Worm (Caenorhabditis elegans) whole organism, L1 larva: ENCODE results near the gene ketn-1.

Source experiments
- ama-1 ChIP-seq: fragments of 150-350 bp; optimal IDR thresholded peaks from 2 replicates; lab custom pipeline; 2014
- fkh-10 ChIP-seq: sonication (generic microtip); optimal IDR thresholded peaks from 2 replicates; lab custom pipeline; 2017; ENCODE audit warnings: missing biosample characterization, missing genetic modification reagents, missing genetic modification characterization
- lin-13 ChIP-seq: fragments of 150-350 bp; optimal IDR thresholded peaks from 2 replicates; lab custom pipeline; 2014; ENCODE audit warnings: missing biosample characterization, missing genetic modification reagents, missing genetic modification characterization
- lsy-2 ChIP-seq, 2 experiments: fragments of 150-350 bp; optimal IDR thresholded peaks; 2 replicates each; lab custom pipeline; 2014; ENCODE audit warnings: missing biosample characterization in 2 of 2, missing genetic modification characterization in 2 of 2
- mdl-1 ChIP-seq, 2 experiments: fragments of 150-350 bp; optimal IDR thresholded peaks; 2 replicates each; lab custom pipeline; 2014 to 2017; ENCODE audit warnings: missing biosample characterization in 2 of 2, missing genetic modification characterization in 2 of 2, inconsistent platforms in 1 of 2
- mep-1 ChIP-seq: fragments of 150-350 bp; optimal IDR thresholded peaks from 2 replicates; lab custom pipeline; 2014; ENCODE audit warnings: missing biosample characterization, missing genetic modification characterization
- nhr-11 ChIP-seq: fragments of 150-350 bp; optimal IDR thresholded peaks from 2 replicates; lab custom pipeline; 2014; ENCODE audit warnings: missing biosample characterization, missing genetic modification characterization
- nhr-28 ChIP-seq: fragments of 150-350 bp; optimal IDR thresholded peaks from 2 replicates; lab custom pipeline; 2014; ENCODE audit warnings: missing biosample characterization, missing genetic modification characterization
- pqm-1 ChIP-seq: sonication (generic microtip); optimal IDR thresholded peaks from 3 replicates; lab custom pipeline; 2017; ENCODE audit warnings: missing biosample characterization, missing genetic modification characterization
- snpc-4 ChIP-seq: fragments of 150-350 bp; optimal IDR thresholded peaks from 2 replicates; lab custom pipeline; 2014; ENCODE audit warnings: missing biosample characterization, missing genetic modification characterization
- snu-23 ChIP-seq: sonication (generic microtip); optimal IDR thresholded peaks from 2 replicates; lab custom pipeline; 2016; ENCODE audit warnings: missing genetic modification characterization, missing compliant biosample characterization
- zag-1 ChIP-seq: fragments of 150-350 bp; optimal IDR thresholded peaks from 2 replicates; lab custom pipeline; 2014; ENCODE audit warnings: missing biosample characterization, missing genetic modification characterization
- ztf-4 ChIP-seq: fragments of 150-350 bp; optimal IDR thresholded peaks from 2 replicates; lab custom pipeline; 2014; ENCODE audit warnings: missing biosample characterization, missing genetic modification characterization

DNA sequence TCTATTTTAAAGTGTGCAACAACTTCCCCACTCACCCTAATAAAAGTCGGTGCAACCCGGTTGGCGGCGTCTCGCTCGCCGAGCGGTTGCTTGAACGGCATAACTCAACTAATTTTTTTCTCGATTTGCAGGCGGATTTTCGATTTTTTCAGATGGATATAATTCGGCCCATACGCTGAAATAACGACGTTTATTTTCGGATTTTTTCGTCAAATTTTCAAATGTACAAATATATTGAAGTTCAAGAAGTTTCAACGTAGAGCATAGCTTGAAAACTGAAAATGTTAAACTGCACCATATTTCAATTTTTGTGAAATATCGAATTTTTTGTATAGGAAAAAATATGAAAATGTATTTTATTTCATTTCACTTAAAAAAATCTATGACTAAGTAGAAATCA is at the start of gene ketn-1:
- TF ChIP-seq lsy-2 (tag; optimal IDR thresholded peaks at IDR 0.05; lab: Kevin White, UChicago) (no peak), mdl-1 (tag; optimal IDR thresholded peaks at IDR 0.05; lab: Kevin White, UChicago) (no peak), lin-13 (GFP tag; lab: Kevin White, UChicago) (no peak), zag-1 (no peak), ztf-4 (tag; lab: Kevin White, UChicago) (no peak), nhr-11 (tag; lab: Kevin White, UChicago) (no peak), snpc-4 (tag; lab: Kevin White, UChicago) (no peak), ama-1 (no peak), snu-23 (GFP tag; lab: Kevin White, UChicago) (no peak), fkh-10 (GFP tag; lab: Kevin White, UChicago) (no peak), nhr-28 (tag; lab: Kevin White, UChicago) (no peak), pqm-1 (tag; lab: Kevin White, UChicago) (no peak), mep-1 (tag; lab: Kevin White, UChicago) (no peak)
